Worm (Caenorhabditis elegans): ENCODE results near the gene Y7A5A.13.

DNA sequence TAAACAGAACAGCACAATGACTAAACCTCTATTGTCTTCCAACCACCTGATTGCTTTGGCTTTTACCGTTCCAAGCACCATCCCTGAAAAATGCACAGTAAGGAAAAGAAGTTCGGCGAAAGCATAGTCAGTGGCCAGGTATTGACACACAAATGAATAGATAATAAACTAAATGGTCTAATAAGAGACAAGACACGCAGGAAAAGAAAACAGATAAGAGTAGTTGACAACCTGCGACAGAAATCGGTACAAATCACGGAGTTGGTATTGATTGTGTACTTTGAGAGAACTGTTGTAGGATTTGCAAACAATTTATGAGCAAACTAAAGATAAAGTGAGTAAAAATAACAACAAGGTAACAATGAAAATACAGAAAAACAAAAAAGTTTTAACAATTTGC is 2.2 kb upstream of the Y7A5A.13 start, which contains the start of gene Y7A5A.1:
- TF ChIP-seq elt-1 (tag; optimal IDR thresholded peaks at IDR 0.05; ENCODE audit: borderline replicate concordance, insufficient read depth) = no peak
- TF ChIP-seq unc-62 (GFP tag; optimal IDR thresholded peaks at IDR 0.05) = no peak
- TF ChIP-seq lsy-2 (tag; optimal IDR thresholded peaks at IDR 0.05) = no peak
- TF ChIP-seq nhr-28 (tag; optimal IDR thresholded peaks at IDR 0.05) = no peak
- TF ChIP-seq pha-4 (tag; optimal IDR thresholded peaks at IDR 0.05) = no peak
- TF ChIP-seq snpc-4 (tag; optimal IDR thresholded peaks at IDR 0.05) = no peak
- TF ChIP-seq ztf-11 (tag; optimal IDR thresholded peaks at IDR 0.05) = no peak
- no peak for TF ChIP-seq M03D4.4 (tag; optimal IDR thresholded peaks at IDR 0.05)
- no peak for TF ChIP-seq lin-13 (tag; optimal IDR thresholded peaks at IDR 0.05)
